Fruit fly (Drosophila melanogaster) whole organism, embryonic: Measurements from ENCODE around the gene CG5835.

Experiments
- Abd-B ChIP-seq: fragments of 200-800 bp; sonication (Bioruptor generic); optimal IDR thresholded peaks from 2 replicates; lab custom pipeline; 2018; ENCODE audit warnings: missing biosample characterization, mild to moderate bottlenecking, missing genetic modification characterization, moderate library complexity
- Asciz ChIP-seq: fragments of 200-800 bp; sonication (Bioruptor generic); optimal IDR thresholded peaks from 2 replicates; lab custom pipeline; 2017; ENCODE audit warnings: missing biosample characterization, mild to moderate bottlenecking, missing genetic modification characterization, missing genetic modification reagents
- BEAF-32 ChIP-seq: fragments of 200-800 bp; sonication (Bioruptor generic); optimal IDR thresholded peaks from 3 replicates; lab custom pipeline; 2017; ENCODE audit warnings: missing biosample characterization, missing genetic modification characterization, mild to moderate bottlenecking, moderate library complexity, missing genetic modification reagents
- CG10209 ChIP-seq: fragments of 200-800 bp; sonication (Bioruptor generic); optimal IDR thresholded peaks from 3 replicates; lab custom pipeline; 2017; ENCODE audit warnings: missing biosample characterization, mild to moderate bottlenecking, missing genetic modification characterization, missing genetic modification reagents
- CG10274 ChIP-seq: fragments of 200-800 bp; sonication (Bioruptor generic); optimal IDR thresholded peaks from 3 replicates; lab custom pipeline; 2017; ENCODE audit warnings: missing biosample characterization, mild to moderate bottlenecking, missing genetic modification characterization
- CG10321 ChIP-seq: fragments of 200-800 bp; sonication (Bioruptor generic); IDR thresholded peaks from 2 replicates; pipeline ENCODE4 v1.3.6; 2022; ENCODE audit warnings: missing biosample characterization, missing genetic modification characterization
- CG12299 ChIP-seq: fragments of 200-800 bp; sonication (Bioruptor generic); optimal IDR thresholded peaks from 2 replicates; lab custom pipeline; 2018; ENCODE audit warnings: missing biosample characterization, mild to moderate bottlenecking, missing genetic modification characterization
- CG1233 ChIP-seq: fragments of 200-800 bp; sonication (Bioruptor generic); optimal IDR thresholded peaks from 4 replicates; lab custom pipeline; 2018; ENCODE audit warnings: missing biosample characterization, mild to moderate bottlenecking, missing genetic modification characterization
- CG13123 ChIP-seq: fragments of 200-800 bp; sonication (Bioruptor generic); optimal IDR thresholded peaks from 2 replicates; lab custom pipeline; 2016; ENCODE audit warnings: missing biosample characterization, missing genetic modification characterization
- CG13775 ChIP-seq: fragments of 200-800 bp; sonication (Bioruptor generic); optimal IDR thresholded peaks from 3 replicates; lab custom pipeline; 2017; ENCODE audit warnings: missing biosample characterization, mild to moderate bottlenecking, missing genetic modification characterization
- CG1529 ChIP-seq: fragments of 200-800 bp; sonication (Bioruptor generic); optimal IDR thresholded peaks from 3 replicates; lab custom pipeline; 2018; ENCODE audit warnings: missing biosample characterization, missing genetic modification characterization
- CG17802 ChIP-seq: fragments of 200-800 bp; sonication (Bioruptor generic); optimal IDR thresholded peaks from 2 replicates; lab custom pipeline; 2018; ENCODE audit warnings: missing biosample characterization, mild to moderate bottlenecking, missing genetic modification characterization, moderate library complexity
- CG2875 ChIP-seq: fragments of 200-800 bp; sonication (Bioruptor generic); optimal IDR thresholded peaks from 2 replicates; lab custom pipeline; 2017; ENCODE audit warnings: missing biosample characterization, mild to moderate bottlenecking, missing genetic modification characterization, missing genetic modification reagents
- CG2889 ChIP-seq: fragments of 200-800 bp; sonication (Bioruptor generic); IDR thresholded peaks from 3 replicates; pipeline ENCODE4 v1.3.6; 2022; ENCODE audit warnings: missing biosample characterization, missing genetic modification characterization
- CG31365 ChIP-seq: fragments of 200-800 bp; sonication (Bioruptor generic); optimal IDR thresholded peaks from 2 replicates; lab custom pipeline; 2018; ENCODE audit warnings: missing biosample characterization, mild to moderate bottlenecking, missing genetic modification characterization
- CG3847 ChIP-seq: fragments of 200-800 bp; sonication (Bioruptor generic); IDR thresholded peaks from 2 replicates; pipeline ENCODE4 v1.3.6; 2022; ENCODE audit warnings: missing biosample characterization, missing genetic modification characterization
- CG4282 ChIP-seq: fragments of 200-800 bp; sonication (Bioruptor generic); optimal IDR thresholded peaks from 2 replicates; lab custom pipeline; 2016; ENCODE audit warnings: missing biosample characterization, missing genetic modification characterization
- CG4617 ChIP-seq: fragments of 200-800 bp; sonication (Bioruptor generic); optimal IDR thresholded peaks from 3 replicates; lab custom pipeline; 2016; ENCODE audit warnings: missing biosample characterization, missing genetic modification characterization, borderline replicate concordance
- CG4730 ChIP-seq: fragments of 200-800 bp; sonication (Bioruptor generic); IDR thresholded peaks from 2 replicates; pipeline ENCODE4 v1.3.6; 2022; ENCODE audit warnings: missing biosample characterization, missing genetic modification characterization
- CG5180 ChIP-seq: fragments of 200-800 bp; sonication (Bioruptor generic); optimal IDR thresholded peaks from 3 replicates; lab custom pipeline; 2017; ENCODE audit warnings: missing biosample characterization, missing genetic modification characterization, mild to moderate bottlenecking, moderate library complexity, missing genetic modification reagents
- CG6689 ChIP-seq: fragments of 200-800 bp; sonication (Bioruptor generic); IDR thresholded peaks from 2 replicates; pipeline ENCODE4 v1.3.6; 2022; ENCODE audit warnings: missing biosample characterization, missing genetic modification characterization
- CG8924 ChIP-seq: fragments of 200-800 bp; optimal IDR thresholded peaks from 3 replicates; lab custom pipeline; 2019; ENCODE audit warnings: missing biosample characterization, mild to moderate bottlenecking, missing genetic modification characterization, moderate library complexity
- CrebB ChIP-seq: fragments of 200-800 bp; sonication (Bioruptor generic); optimal IDR thresholded peaks from 3 replicates; lab custom pipeline; 2018; ENCODE audit warnings: missing biosample characterization, mild to moderate bottlenecking, missing genetic modification characterization
- Dek ChIP-seq: fragments of 200-800 bp; sonication (Bioruptor generic); optimal IDR thresholded peaks from 3 replicates; lab custom pipeline; 2019; ENCODE audit warnings: missing biosample characterization, mild to moderate bottlenecking, missing genetic modification characterization, moderate library complexity
- E2f2 ChIP-seq: fragments of 200-800 bp; sonication (Bioruptor generic); IDR thresholded peaks from 2 replicates; pipeline ENCODE4 v1.3.6; 2022; ENCODE audit warnings: missing biosample characterization, missing genetic modification characterization
- H15 ChIP-seq: fragments of 200-800 bp; sonication (Bioruptor generic); IDR thresholded peaks from 3 replicates; pipeline ENCODE4 v1.3.6; 2022; ENCODE audit warnings: missing biosample characterization, missing genetic modification characterization
- Hand ChIP-seq: fragments of 200-800 bp; sonication (Bioruptor generic); optimal IDR thresholded peaks from 2 replicates; lab custom pipeline; 2017; ENCODE audit warnings: mild to moderate bottlenecking, missing biosample characterization, missing genetic modification reagents, missing genetic modification characterization
- Hr3 ChIP-seq: fragments of 200-800 bp; sonication (Bioruptor generic); optimal IDR thresholded peaks from 3 replicates; lab custom pipeline; 2016; ENCODE audit warnings: missing biosample characterization, missing genetic modification characterization
- MESR4 ChIP-seq: fragments of 200-800 bp; sonication (Bioruptor generic); optimal IDR thresholded peaks from 2 replicates; lab custom pipeline; 2018; ENCODE audit warnings: missing biosample characterization, mild to moderate bottlenecking, missing genetic modification characterization, moderate library complexity
- Meics ChIP-seq: fragments of 200-800 bp; sonication (Bioruptor generic); optimal IDR thresholded peaks from 2 replicates; lab custom pipeline; 2017; ENCODE audit warnings: missing biosample characterization, mild to moderate bottlenecking, missing genetic modification characterization
- Neu2 ChIP-seq: fragments of 200-800 bp; sonication (Bioruptor generic); optimal IDR thresholded peaks from 3 replicates; lab custom pipeline; 2016; ENCODE audit warnings: missing biosample characterization, missing genetic modification characterization, borderline replicate concordance
- btn ChIP-seq: fragments of 200-800 bp; sonication (Bioruptor generic); optimal IDR thresholded peaks from 2 replicates; lab custom pipeline; 2016; ENCODE audit warnings: missing biosample characterization, missing genetic modification characterization
- cg ChIP-seq: fragments of 200-800 bp; sonication (Bioruptor generic); optimal IDR thresholded peaks from 3 replicates; lab custom pipeline; 2019; ENCODE audit warnings: missing biosample characterization, mild to moderate bottlenecking, missing genetic modification characterization, moderate library complexity
- chm ChIP-seq: fragments of 200-800 bp; sonication (Bioruptor generic); IDR thresholded peaks from 2 replicates; pipeline ENCODE4 v1.3.6; 2022; ENCODE audit warnings: missing biosample characterization, missing genetic modification characterization
- chn ChIP-seq: fragments of 200-800 bp; sonication (Bioruptor generic); optimal IDR thresholded peaks from 2 replicates; lab custom pipeline; 2016; ENCODE audit warnings: missing biosample characterization, missing genetic modification characterization
- ewg ChIP-seq: fragments of 200-800 bp; sonication (Bioruptor generic); optimal IDR thresholded peaks from 3 replicates; lab custom pipeline; 2017; ENCODE audit warnings: mild to moderate bottlenecking, missing biosample characterization, missing genetic modification reagents, missing genetic modification characterization
- grn ChIP-seq: fragments of 200-800 bp; sonication (Bioruptor generic); optimal IDR thresholded peaks from 3 replicates; lab custom pipeline; 2017; ENCODE audit warnings: missing biosample characterization, missing genetic modification characterization
- kay ChIP-seq: fragments of 200-800 bp; sonication (Bioruptor generic); optimal IDR thresholded peaks from 2 replicates; lab custom pipeline; 2016; ENCODE audit warnings: missing biosample characterization, missing genetic modification characterization
- lab ChIP-seq: fragments of 200-800 bp; sonication (Bioruptor generic); optimal IDR thresholded peaks from 3 replicates; lab custom pipeline; 2017; ENCODE audit warnings: missing biosample characterization, missing genetic modification characterization, mild to moderate bottlenecking, moderate library complexity, missing genetic modification reagents
- oc ChIP-seq: fragments of 200-800 bp; sonication (Bioruptor generic); optimal IDR thresholded peaks from 2 replicates; lab custom pipeline; 2018; ENCODE audit warnings: missing biosample characterization, mild to moderate bottlenecking, missing genetic modification characterization, moderate library complexity
- pum ChIP-seq: fragments of 200-800 bp; sonication (Bioruptor generic); optimal IDR thresholded peaks from 2 replicates; lab custom pipeline; 2016; ENCODE audit warnings: missing biosample characterization, missing genetic modification characterization
- sna ChIP-seq: fragments of 200-800 bp; sonication (Bioruptor generic); IDR thresholded peaks from 2 replicates; pipeline ENCODE4 v1.3.6; 2022; ENCODE audit warnings: missing biosample characterization, missing genetic modification characterization; ENCODE audit not compliant: partially characterized antibody
- so ChIP-seq: fragments of 200-800 bp; sonication (Bioruptor generic); IDR thresholded peaks from 3 replicates; pipeline ENCODE4 v1.3.6; 2022; ENCODE audit warnings: missing biosample characterization, missing genetic modification characterization
- sob ChIP-seq: fragments of 200-800 bp; sonication (Bioruptor generic); IDR thresholded peaks from 2 replicates; pipeline ENCODE4 v1.3.6; 2022; ENCODE audit warnings: missing biosample characterization, missing genetic modification characterization
- sqz ChIP-seq: fragments of 200-800 bp; sonication (Bioruptor generic); optimal IDR thresholded peaks from 3 replicates; lab custom pipeline; 2018; ENCODE audit warnings: missing biosample characterization, mild to moderate bottlenecking, missing genetic modification characterization
- tna ChIP-seq: fragments of 200-800 bp; sonication (Bioruptor generic); IDR thresholded peaks from 2 replicates; pipeline ENCODE4 v1.3.6; 2022; ENCODE audit warnings: missing biosample characterization, missing genetic modification characterization; ENCODE audit not compliant: partially characterized antibody
- trem ChIP-seq: fragments of 200-800 bp; optimal IDR thresholded peaks from 3 replicates; lab custom pipeline; 2019; ENCODE audit warnings: missing biosample characterization, mild to moderate bottlenecking, missing genetic modification characterization, moderate library complexity
- vfl ChIP-seq: fragments of 200-800 bp; sonication (Bioruptor generic); optimal IDR thresholded peaks from 2 replicates; lab custom pipeline; 2016; ENCODE audit warnings: missing biosample characterization, missing genetic modification characterization
- vvl ChIP-seq: fragments of 200-800 bp; sonication (Bioruptor generic); IDR thresholded peaks from 2 replicates; pipeline ENCODE4 v1.3.6; 2022; ENCODE audit warnings: missing biosample characterization, missing genetic modification characterization

The CG5835 gene

DNA sequence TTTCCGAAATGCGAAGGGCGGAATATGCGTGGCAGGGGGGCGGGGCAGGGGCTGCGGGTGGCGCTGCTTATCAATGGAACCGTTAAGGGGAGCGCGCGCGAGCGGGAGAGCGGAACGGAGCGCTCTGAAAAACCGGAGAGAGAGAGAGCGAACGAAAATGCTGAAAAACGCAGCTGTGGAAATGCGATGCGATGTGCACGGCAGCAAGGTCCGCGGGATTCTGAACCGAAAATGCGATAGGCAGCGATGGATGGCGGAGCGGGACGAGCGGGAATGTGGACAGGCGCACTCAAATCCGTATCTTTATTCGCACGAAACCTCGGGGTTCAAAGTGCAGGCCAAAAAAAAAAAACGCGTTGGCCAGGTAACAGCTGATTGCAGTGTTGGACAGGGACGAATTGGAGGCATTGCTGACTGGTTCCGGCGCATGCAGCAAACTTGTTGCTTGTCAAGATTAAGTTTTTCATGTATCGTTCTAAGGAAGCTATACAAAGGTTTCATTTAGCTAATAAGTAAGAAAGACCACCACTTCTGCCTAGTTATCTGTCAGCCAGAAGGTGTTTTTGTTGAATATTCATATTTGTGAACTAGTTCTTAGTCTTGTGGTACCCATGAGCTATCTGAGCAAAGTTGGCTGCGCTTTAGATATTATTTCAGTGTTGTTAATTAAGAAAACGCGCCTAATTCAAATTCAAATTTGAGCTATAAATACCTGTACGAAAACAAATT is 5.8 kb downstream of the CG5835 start, which contains the start of gene Ppcs (continued):
- peak; percentile 12 for TF ChIP-seq CG31365 (tag; lab: Kevin White, UChicago)
- peak; percentile 59 for TF ChIP-seq Hand (GFP tag; lab: Kevin White, UChicago)
- TF ChIP-seq CG2889 (GFP tag; lab: Robert Waterston, UW) = no peak
- peak; percentile 70 for TF ChIP-seq pum
- no peak for TF ChIP-seq tna
- peak; percentile 48 for TF ChIP-seq trem (tag; lab: Kevin White, UChicago)
- TF ChIP-seq lab (GFP tag; lab: Kevin White, UChicago) = peak; percentile 69
- peak; percentile 48 for TF ChIP-seq BEAF-32 (GFP tag; lab: Kevin White, UChicago)
- TF ChIP-seq cg = no peak
- peak; percentile 36 for TF ChIP-seq CG6689 (GFP tag; lab: Robert Waterston, UW)
- TF ChIP-seq CG10274 (GFP tag; lab: Kevin White, UChicago) = peak; percentile 34
- TF ChIP-seq CrebB (tag; lab: Kevin White, UChicago) = no peak
- peak; percentile 25 for TF ChIP-seq Neu2 (GFP tag; lab: Kevin White, UChicago)
- TF ChIP-seq H15 = no peak
- peak; percentile 33 for TF ChIP-seq chn (GFP tag; lab: Kevin White, UChicago)
- peak; percentile 62 for TF ChIP-seq kay (GFP tag; lab: Kevin White, UChicago)
- TF ChIP-seq CG13775 = peak; percentile 69
- TF ChIP-seq CG4730 (GFP tag; lab: Robert Waterston, UW) = no peak
- TF ChIP-seq Asciz (GFP tag; lab: Kevin White, UChicago) = peak; percentile 40
- peak; percentile 20 for TF ChIP-seq CG12299 (tag; lab: Kevin White, UChicago)
- peak; percentile 39 for TF ChIP-seq Hr3 (GFP tag; lab: Kevin White, UChicago)
- TF ChIP-seq vfl (GFP tag; lab: Kevin White, UChicago) = peak; percentile 68
- TF ChIP-seq vvl (GFP tag; lab: Robert Waterston, UW) = peak; percentile 22
- TF ChIP-seq oc (tag; lab: Kevin White, UChicago) = no peak
- peak; percentile 33 for TF ChIP-seq CG8924 (tag; lab: Kevin White, UChicago)
- peak; percentile 20 for TF ChIP-seq CG1529
- TF ChIP-seq so (GFP tag; lab: Robert Waterston, UW) = no peak
- TF ChIP-seq CG10321 (GFP tag; lab: Robert Waterston, UW) = no peak
- TF ChIP-seq CG10209 (GFP tag; lab: Kevin White, UChicago) = peak; percentile 51
- peak; percentile 24 for TF ChIP-seq CG4282
- TF ChIP-seq CG17802 (tag; lab: Kevin White, UChicago) = peak; percentile 36
- peak; percentile 61 for TF ChIP-seq MESR4 (GFP tag; lab: Kevin White, UChicago)
- peak; percentile 58; the same call in 1 of the 2 replicates for TF ChIP-seq chm
- TF ChIP-seq Meics (GFP tag; lab: Kevin White, UChicago) = peak; percentile 59
- peak; percentile 30 for TF ChIP-seq CG5180
- peak; percentile 84 for TF ChIP-seq ewg (GFP tag; lab: Kevin White, UChicago)
- peak; percentile 50 for TF ChIP-seq Abd-B (GFP tag; lab: Kevin White, UChicago)
- peak; percentile 99 for TF ChIP-seq sqz (GFP tag; lab: Kevin White, UChicago)
- peak; percentile 69; the same call in 1 of the 2 replicates for TF ChIP-seq sna
- no peak for TF ChIP-seq Dek
- TF ChIP-seq CG4617 (GFP tag; lab: Kevin White, UChicago) = peak; percentile 71
- peak; percentile 74 for TF ChIP-seq CG1233 (GFP tag; lab: Kevin White, UChicago)
- TF ChIP-seq CG3847 = peak; percentile 71
- TF ChIP-seq btn = peak; percentile 18
- TF ChIP-seq CG13123 (GFP tag; lab: Kevin White, UChicago) = peak; percentile 100
- peak; percentile 95 for TF ChIP-seq E2f2
- TF ChIP-seq CG2875 = peak; percentile 34
- TF ChIP-seq sob (GFP tag; lab: Robert Waterston, UW) = peak; percentile 80
- TF ChIP-seq grn = no peak
